Fruit fly (Drosophila melanogaster) whole organism, embryonic: ENCODE results near the gene Tlk.
A peak's percentile ranks its signal among the peaks of the same experiment; 100 is the strongest.

Experiments used
- Ada2b ChIP-seq: fragments of 200-800 bp; sonication (Bioruptor generic); IDR thresholded peaks from 2 replicates; pipeline ENCODE4 v1.3.6; 2022; ENCODE audit warnings: missing biosample characterization, missing genetic modification characterization
- Adf1 ChIP-seq: fragments of 200-800 bp; sonication (Bioruptor generic); IDR thresholded peaks from 2 replicates; pipeline ENCODE4 v1.3.6; 2022; ENCODE audit warnings: missing biosample characterization, missing genetic modification characterization
- Antp ChIP-seq: fragments of 200-800 bp; sonication (Bioruptor generic); optimal IDR thresholded peaks from 3 replicates; lab custom pipeline; 2016; ENCODE audit warnings: missing biosample characterization, missing genetic modification characterization
- BEAF-32 ChIP-seq: fragments of 200-800 bp; sonication (Bioruptor generic); optimal IDR thresholded peaks from 3 replicates; lab custom pipeline; 2017; ENCODE audit warnings: missing biosample characterization, missing genetic modification characterization, mild to moderate bottlenecking, moderate library complexity, missing genetic modification reagents
- CG10147 ChIP-seq: fragments of 200-800 bp; sonication (Bioruptor generic); optimal IDR thresholded peaks from 2 replicates; lab custom pipeline; 2019; ENCODE audit warnings: missing biosample characterization, mild to moderate bottlenecking, missing genetic modification characterization, moderate library complexity
- CG10366 ChIP-seq: fragments of 200-800 bp; sonication (Bioruptor generic); IDR thresholded peaks from 2 replicates; pipeline ENCODE4 v1.3.6; 2022; ENCODE audit warnings: missing biosample characterization, missing genetic modification characterization
- CG12219 ChIP-seq: fragments of 200-800 bp; sonication (Bioruptor generic); optimal IDR thresholded peaks from 3 replicates; lab custom pipeline; 2018; ENCODE audit warnings: missing biosample characterization, mild to moderate bottlenecking, missing genetic modification characterization
- CG13123 ChIP-seq: fragments of 200-800 bp; sonication (Bioruptor generic); optimal IDR thresholded peaks from 2 replicates; lab custom pipeline; 2016; ENCODE audit warnings: missing biosample characterization, missing genetic modification characterization
- CG13296 ChIP-seq: fragments of 200-800 bp; sonication (Bioruptor generic); optimal IDR thresholded peaks from 3 replicates; lab custom pipeline; 2018; ENCODE audit warnings: missing biosample characterization, mild to moderate bottlenecking, missing genetic modification characterization
- CG13894 ChIP-seq: fragments of 200-800 bp; sonication (Bioruptor generic); optimal IDR thresholded peaks from 3 replicates; lab custom pipeline; 2018; ENCODE audit warnings: missing biosample characterization, mild to moderate bottlenecking, missing genetic modification characterization, moderate library complexity
- CG14667 ChIP-seq: fragments of 200-800 bp; sonication (Bioruptor generic); IDR thresholded peaks from 2 replicates; pipeline ENCODE4 v1.3.6; 2022; ENCODE audit warnings: missing biosample characterization, missing genetic modification characterization
- CG1603 ChIP-seq: fragments of 200-800 bp; sonication (Bioruptor generic); optimal IDR thresholded peaks from 2 replicates; lab custom pipeline; 2019; ENCODE audit warnings: missing biosample characterization, mild to moderate bottlenecking, missing genetic modification characterization, moderate library complexity
- CG17359 ChIP-seq: fragments of 200-800 bp; sonication (Bioruptor generic); optimal IDR thresholded peaks from 3 replicates; lab custom pipeline; 2018; ENCODE audit warnings: missing biosample characterization, mild to moderate bottlenecking, missing genetic modification characterization, moderate library complexity
- CG17568 ChIP-seq: fragments of 200-800 bp; sonication (Bioruptor generic); optimal IDR thresholded peaks from 2 replicates; lab custom pipeline; 2018; ENCODE audit warnings: missing biosample characterization, mild to moderate bottlenecking, missing genetic modification characterization, moderate library complexity
- CG2116 ChIP-seq: fragments of 200-800 bp; sonication (Bioruptor generic); optimal IDR thresholded peaks from 3 replicates; lab custom pipeline; 2018; ENCODE audit warnings: missing biosample characterization, mild to moderate bottlenecking, missing genetic modification characterization
- CG2120 ChIP-seq: fragments of 200-800 bp; sonication (Bioruptor generic); optimal IDR thresholded peaks from 3 replicates; lab custom pipeline; 2016; ENCODE audit warnings: missing biosample characterization, missing genetic modification characterization
- CG4282 ChIP-seq: fragments of 200-800 bp; sonication (Bioruptor generic); optimal IDR thresholded peaks from 2 replicates; lab custom pipeline; 2016; ENCODE audit warnings: missing biosample characterization, missing genetic modification characterization
- CG4404 ChIP-seq: fragments of 200-800 bp; sonication (Bioruptor generic); IDR thresholded peaks from 2 replicates; pipeline ENCODE4 v1.3.6; 2022; ENCODE audit warnings: missing biosample characterization, missing genetic modification characterization
- CG5953 ChIP-seq: fragments of 200-800 bp; sonication (Bioruptor generic); IDR thresholded peaks from 2 replicates; pipeline ENCODE4 v1.3.6; 2022; ENCODE audit warnings: missing biosample characterization, missing genetic modification characterization
- CG6272 ChIP-seq: fragments of 200-800 bp; sonication (Bioruptor generic); IDR thresholded peaks from 2 replicates; pipeline ENCODE4 v1.3.6; 2022; ENCODE audit warnings: missing biosample characterization, missing genetic modification characterization
- CG8290 ChIP-seq, 3 experiments: fragments of 200-800 bp; sonication (Bioruptor generic); optimal IDR thresholded peaks; 2 replicates each; lab custom pipeline; 2016 to 2019; ENCODE audit warnings: missing biosample characterization in 3 of 3, missing genetic modification characterization in 3 of 3, mild to moderate bottlenecking in 2 of 3, moderate library complexity in 1 of 3
- CG8359 ChIP-seq: fragments of 200-800 bp; sonication (Bioruptor generic); optimal IDR thresholded peaks from 2 replicates; lab custom pipeline; 2017; ENCODE audit warnings: missing biosample characterization, mild to moderate bottlenecking, missing genetic modification characterization, borderline replicate concordance
- CG8924 ChIP-seq: fragments of 200-800 bp; optimal IDR thresholded peaks from 3 replicates; lab custom pipeline; 2019; ENCODE audit warnings: missing biosample characterization, mild to moderate bottlenecking, missing genetic modification characterization, moderate library complexity
- CTCF ChIP-seq: fragments of 200-800 bp; sonication (Bioruptor generic); optimal IDR thresholded peaks from 2 replicates; lab custom pipeline; 2017; ENCODE audit warnings: missing biosample characterization, mild to moderate bottlenecking, missing genetic modification characterization, moderate library complexity
- CoRest ChIP-seq: fragments of 200-800 bp; sonication (Bioruptor generic); optimal IDR thresholded peaks from 3 replicates; lab custom pipeline; 2018; ENCODE audit warnings: missing biosample characterization, mild to moderate bottlenecking, missing genetic modification characterization, moderate library complexity
- Hr78 ChIP-seq, 2 experiments: fragments of 200-800 bp in 1 of 2; fragments of >200 bp in 1 of 2; sonication (Bioruptor generic) in 1 of 2; optimal IDR thresholded peaks; 2 replicates each; lab custom pipeline; 2017 to 2019; ENCODE audit warnings: missing biosample characterization in 2 of 2, missing genetic modification characterization in 2 of 2, mild to moderate bottlenecking in 1 of 2, moderate library complexity in 1 of 2
- Max ChIP-seq: fragments of 200-800 bp; sonication (Bioruptor generic); optimal IDR thresholded peaks from 2 replicates; lab custom pipeline; 2016; ENCODE audit warnings: missing biosample characterization, mild to moderate bottlenecking, missing genetic modification characterization
- PHDP ChIP-seq: fragments of 200-800 bp; sonication (Bioruptor generic); optimal IDR thresholded peaks from 3 replicates; lab custom pipeline; 2018; ENCODE audit warnings: missing biosample characterization, mild to moderate bottlenecking, missing genetic modification characterization, moderate library complexity
- Tbp ChIP-seq: fragments of >200 bp; optimal IDR thresholded peaks from 2 replicates; lab custom pipeline; 2018; ENCODE audit warnings: missing biosample characterization, missing genetic modification characterization
- caup ChIP-seq: fragments of 200-800 bp; sonication (Bioruptor generic); optimal IDR thresholded peaks from 3 replicates; lab custom pipeline; 2017; ENCODE audit warnings: missing biosample characterization, mild to moderate bottlenecking, missing genetic modification characterization, moderate library complexity; ENCODE audit not compliant: severe bottlenecking
- chn ChIP-seq: fragments of 200-800 bp; sonication (Bioruptor generic); optimal IDR thresholded peaks from 2 replicates; lab custom pipeline; 2016; ENCODE audit warnings: missing biosample characterization, missing genetic modification characterization
- da ChIP-seq: fragments of 200-800 bp; sonication (Bioruptor generic); optimal IDR thresholded peaks from 2 replicates; lab custom pipeline; 2016; ENCODE audit warnings: missing biosample characterization, missing genetic modification characterization
- ems ChIP-seq: fragments of 200-800 bp; sonication (Bioruptor generic); optimal IDR thresholded peaks from 3 replicates; lab custom pipeline; 2016; ENCODE audit warnings: missing biosample characterization, missing genetic modification characterization
- fd64A ChIP-seq: fragments of 200-800 bp; sonication (Bioruptor generic); optimal IDR thresholded peaks from 3 replicates; lab custom pipeline; 2018; ENCODE audit warnings: missing biosample characterization, mild to moderate bottlenecking, missing genetic modification characterization
- ham ChIP-seq: fragments of 200-800 bp; sonication (Bioruptor generic); IDR thresholded peaks from 2 replicates; pipeline ENCODE4 v1.3.6; 2022; ENCODE audit warnings: missing biosample characterization, missing genetic modification characterization
- hth ChIP-seq: fragments of >200 bp; optimal IDR thresholded peaks from 2 replicates; lab custom pipeline; 2017; ENCODE audit warnings: inconsistent platforms
- jigr1 ChIP-seq: fragments of 200-800 bp; sonication (Bioruptor generic); IDR thresholded peaks from 3 replicates; pipeline ENCODE4 v1.3.6; 2022; ENCODE audit warnings: missing biosample characterization, missing genetic modification characterization
- nmo ChIP-seq: fragments of 200-800 bp; sonication (Bioruptor generic); optimal IDR thresholded peaks from 2 replicates; lab custom pipeline; 2018; ENCODE audit warnings: missing biosample characterization, mild to moderate bottlenecking, missing genetic modification characterization, moderate library complexity
- p53 ChIP-seq: fragments of 200-800 bp; sonication (Bioruptor generic); optimal IDR thresholded peaks from 2 replicates; lab custom pipeline; 2016; ENCODE audit warnings: missing biosample characterization, missing genetic modification characterization
- prd ChIP-seq, 3 experiments: fragments of >200 bp in 2 of 3; fragments of 200-800 bp in 1 of 3; sonication (Bioruptor generic) in 1 of 3; optimal IDR thresholded peaks in 2 of 3; IDR thresholded peaks in 1 of 3; 2 replicates in 2 of 3; 3 replicates in 1 of 3; pipeline versions ENCODE4 v1.3.6 to Lab custom; 2017 to 2022; ENCODE audit warnings: missing biosample characterization in 1 of 3, missing genetic modification characterization in 1 of 3
- sd ChIP-seq: fragments of 200-800 bp; sonication (Bioruptor generic); optimal IDR thresholded peaks from 3 replicates; lab custom pipeline; 2018; ENCODE audit warnings: missing biosample characterization, mild to moderate bottlenecking, missing genetic modification characterization, moderate library complexity
- shn ChIP-seq: fragments of 200-800 bp; sonication (Bioruptor generic); optimal IDR thresholded peaks from 3 replicates; lab custom pipeline; 2016; ENCODE audit warnings: missing biosample characterization, missing genetic modification characterization
- sisA ChIP-seq: fragments of 200-800 bp; sonication (Bioruptor generic); IDR thresholded peaks from 2 replicates; pipeline ENCODE4 v1.3.6; 2022; ENCODE audit warnings: missing biosample characterization, missing genetic modification characterization
- slp2 ChIP-seq: fragments of 200-800 bp; sonication (Bioruptor generic); optimal IDR thresholded peaks from 2 replicates; lab custom pipeline; 2016; ENCODE audit warnings: missing biosample characterization, missing genetic modification characterization
- sna ChIP-seq: fragments of 200-800 bp; sonication (Bioruptor generic); IDR thresholded peaks from 2 replicates; pipeline ENCODE4 v1.3.6; 2022; ENCODE audit warnings: missing biosample characterization, missing genetic modification characterization; ENCODE audit not compliant: partially characterized antibody
- tap ChIP-seq: fragments of 200-800 bp; optimal IDR thresholded peaks from 3 replicates; lab custom pipeline; 2019; ENCODE audit warnings: missing biosample characterization, mild to moderate bottlenecking, missing genetic modification characterization, moderate library complexity
- tll ChIP-seq, 2 experiments: fragments of 200-800 bp in 1 of 2; fragments of >200 bp in 1 of 2; sonication (Bioruptor generic) in 1 of 2; optimal IDR thresholded peaks; 2 replicates each; lab custom pipeline; 2017 to 2019; ENCODE audit warnings: missing biosample characterization in 2 of 2, missing genetic modification characterization in 2 of 2, mild to moderate bottlenecking in 1 of 2, moderate library complexity in 1 of 2
- tna ChIP-seq: fragments of 200-800 bp; sonication (Bioruptor generic); IDR thresholded peaks from 2 replicates; pipeline ENCODE4 v1.3.6; 2022; ENCODE audit warnings: missing biosample characterization, missing genetic modification characterization; ENCODE audit not compliant: partially characterized antibody
- toy ChIP-seq: fragments of 200-800 bp; sonication (Bioruptor generic); IDR thresholded peaks from 2 replicates; pipeline ENCODE4 v1.3.6; 2022; ENCODE audit warnings: missing biosample characterization, missing genetic modification characterization
- wek ChIP-seq: fragments of 200-800 bp; sonication (Bioruptor generic); optimal IDR thresholded peaks from 3 replicates; lab custom pipeline; 2018; ENCODE audit warnings: missing biosample characterization, mild to moderate bottlenecking, missing genetic modification characterization, moderate library complexity

Gene Tlk

DNA sequence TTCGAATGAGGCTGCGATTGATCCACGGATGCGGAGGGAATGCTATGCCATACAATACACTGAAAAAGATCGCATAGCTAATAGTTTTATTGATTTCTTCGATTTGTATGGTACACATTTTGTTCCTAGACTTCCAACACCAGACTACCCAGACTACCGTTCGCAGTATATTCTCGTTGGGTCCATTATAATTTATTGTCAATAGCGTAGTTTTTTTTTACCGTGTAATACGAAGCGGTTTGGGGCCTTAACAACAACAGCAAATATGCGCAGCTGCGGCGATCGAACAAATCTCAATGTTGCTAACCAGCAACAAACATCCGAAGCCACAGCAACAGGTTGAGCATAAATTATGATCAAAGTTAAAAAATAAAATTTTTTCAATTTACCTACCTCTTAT is 118.8 kb downstream of the Tlk start (continued):
- TF ChIP-seq CG17568 (GFP tag; lab: Kevin White, UChicago) (peak; percentile 73), Max (GFP tag; lab: Kevin White, UChicago) (peak; percentile 66), CG8290 (GFP tag; optimal IDR thresholded peaks at IDR 0.05; lab: Kevin White, UChicago) (peak; percentile 10), CG8290 (tag; optimal IDR thresholded peaks at IDR 0.05; lab: Kevin White, UChicago) (peak; percentile 26 to 85), tna (GFP tag; lab: Robert Waterston, UW) (no peak), shn (peak; percentile 81), p53 (GFP tag; lab: Kevin White, UChicago) (no peak), wek (GFP tag; lab: Kevin White, UChicago) (peak; percentile 79), CTCF (GFP tag; lab: Kevin White, UChicago) (peak; percentile 15), toy (GFP tag; lab: Robert Waterston, UW) (0 out of 2 replicates have a peak, but pooled peaks have one; percentile 39), Antp (GFP tag; lab: Kevin White, UChicago) (peak; percentile 72), sisA (GFP tag; lab: Robert Waterston, UW) (peak; percentile 83), Hr78 (GFP tag; optimal IDR thresholded peaks at IDR 0.05; lab: Kevin White, UChicago) (peak in 1 of 2 experiments; percentile 42), CG4404 (peak; percentile 62), Ada2b (GFP tag; lab: Robert Waterston, UW) (peak; percentile 77), CG13123 (GFP tag; lab: Kevin White, UChicago) (peak; percentile 48), da (GFP tag; lab: Kevin White, UChicago) (peak; percentile 56), ham (GFP tag; lab: Robert Waterston, UW) (no peak), CG6272 (peak; percentile 70), CG13296 (peak; percentile 84), fd64A (GFP tag; lab: Kevin White, UChicago) (peak; percentile 55), CoRest (tag; lab: Kevin White, UChicago) (peak; percentile 86), ems (GFP tag; lab: Kevin White, UChicago) (peak; percentile 65), CG8359 (GFP tag; lab: Kevin White, UChicago) (peak; percentile 54), prd (optimal IDR thresholded peaks at IDR 0.05; lab: Kevin White, UChicago) (no peak), prd (GFP tag; IDR thresholded peaks at IDR 0.05; lab: Robert Waterston, UW) (peak; percentile 78), CG14667 (GFP tag; lab: Robert Waterston, UW) (peak; percentile 64), CG2120 (GFP tag; lab: Kevin White, UChicago) (peak; percentile 82), BEAF-32 (no peak), CG4282 (GFP tag; lab: Kevin White, UChicago) (peak; percentile 35), CG2116 (GFP tag; lab: Kevin White, UChicago) (no peak), CG1603 (tag; lab: Kevin White, UChicago) (peak; percentile 80), Tbp (GFP tag; lab: Kevin White, UChicago) (no peak), tll (GFP tag; optimal IDR thresholded peaks at IDR 0.05; lab: Kevin White, UChicago) (no peak), CG13894 (tag; lab: Kevin White, UChicago) (peak; percentile 76), chn (peak; percentile 84), sna (no peak), CG8924 (tag; lab: Kevin White, UChicago) (peak; percentile 76), sd (tag; lab: Kevin White, UChicago) (peak; percentile 92), Adf1 (GFP tag; lab: Robert Waterston, UW) (peak; percentile 17), tap (tag; lab: Kevin White, UChicago) (peak; percentile 67), slp2 (GFP tag; lab: Kevin White, UChicago) (peak; percentile 70), jigr1 (peak; percentile 61; the same call in 1 of the 3 replicates), nmo (peak; percentile 81), CG17359 (tag; lab: Kevin White, UChicago) (peak; percentile 86), PHDP (tag; lab: Kevin White, UChicago) (peak; percentile 80), CG10366 (GFP tag; lab: Robert Waterston, UW) (peak; percentile 69), hth (lab: Kevin White, UChicago) (no peak), CG10147 (GFP tag; lab: Kevin White, UChicago) (peak; percentile 65), CG5953 (GFP tag; lab: Robert Waterston, UW) (peak; percentile 68), caup (peak; percentile 76), CG12219 (peak; percentile 82)
